Fruit fly (Drosophila melanogaster) whole organism, embryonic: Measurements from ENCODE around the gene Mcm5.

Experiments used
- CG14667 ChIP-seq: fragments of 200-800 bp; sonication (Bioruptor generic); IDR thresholded peaks from 2 replicates; pipeline ENCODE4 v1.3.6; 2022; ENCODE audit warnings: missing biosample characterization, missing genetic modification characterization
- CG8281 ChIP-seq: fragments of 200-800 bp; sonication (Bioruptor generic); optimal IDR thresholded peaks from 2 replicates; lab custom pipeline; 2018; ENCODE audit warnings: missing biosample characterization, mild to moderate bottlenecking, missing genetic modification characterization, moderate library complexity
- CG8388 ChIP-seq: fragments of 200-800 bp; sonication (Bioruptor generic); optimal IDR thresholded peaks from 2 replicates; lab custom pipeline; 2019; ENCODE audit warnings: missing biosample characterization, mild to moderate bottlenecking, missing genetic modification characterization, moderate library complexity
- HmgD ChIP-seq: fragments of 200-800 bp; sonication (Bioruptor generic); optimal IDR thresholded peaks from 3 replicates; lab custom pipeline; 2016; ENCODE audit warnings: missing biosample characterization, missing genetic modification characterization
- Mad ChIP-seq: fragments of 200-800 bp; sonication (Bioruptor generic); optimal IDR thresholded peaks from 2 replicates; lab custom pipeline; 2016; ENCODE audit warnings: missing biosample characterization, missing genetic modification characterization
- Sin3A ChIP-seq: fragments of >200 bp; optimal IDR thresholded peaks from 2 replicates; lab custom pipeline; 2018
- bowl ChIP-seq: fragments of 200-800 bp; sonication (Bioruptor generic); IDR thresholded peaks from 2 replicates; pipeline ENCODE4 v1.3.6; 2022; ENCODE audit warnings: missing biosample characterization, missing genetic modification characterization
- cas ChIP-seq: fragments of 200-800 bp; sonication (Bioruptor generic); IDR thresholded peaks from 2 replicates; pipeline ENCODE4 v1.3.6; 2022; ENCODE audit warnings: missing biosample characterization, missing genetic modification characterization
- inv ChIP-seq: fragments of 200-800 bp; sonication (Bioruptor generic); IDR thresholded peaks from 2 replicates; pipeline ENCODE4 v1.3.6; 2022; ENCODE audit warnings: missing biosample characterization, missing genetic modification characterization; ENCODE audit not compliant: partially characterized antibody
- mam ChIP-seq: fragments of 200-800 bp; sonication (Bioruptor generic); optimal IDR thresholded peaks from 3 replicates; lab custom pipeline; 2016; ENCODE audit warnings: missing biosample characterization, missing genetic modification characterization
- sens ChIP-seq: fragments of 200-800 bp; sonication (Bioruptor generic); peaks from one replicate; lab custom pipeline; 2016; ENCODE audit warnings: missing biosample characterization, missing genetic modification characterization

- TF ChIP-seq Mad = no peak
- no peak for TF ChIP-seq cas
- no peak for TF ChIP-seq mam (GFP tag; lab: Kevin White, UChicago)
- TF ChIP-seq CG14667 (GFP tag; lab: Robert Waterston, UW) = no peak
- no peak for TF ChIP-seq Sin3A (lab: Kevin White, UChicago)
- TF ChIP-seq sens (GFP tag; lab: Kevin White, UChicago) = no peak
- no peak for TF ChIP-seq CG8388
- TF ChIP-seq bowl (GFP tag; lab: Robert Waterston, UW) = no peak
- no peak for TF ChIP-seq HmgD (GFP tag; lab: Kevin White, UChicago)
- TF ChIP-seq inv (GFP tag; lab: Robert Waterston, UW) = no peak
- no peak for TF ChIP-seq CG8281 (tag; lab: Kevin White, UChicago)
These were observed 15.5 kb downstream of the Mcm5 start, which contains the start of gene CG14692 for dm6 chr3R:10803855-10804254.
